Worm (Caenorhabditis elegans) whole organism, L4 larva: ENCODE results near the gene slc-17.8.
A peak's percentile ranks its signal among the peaks of the same experiment; 100 is the strongest.

Experiments used
- Y75B8A.6 ChIP-seq: fragments of 200-800 bp; sonication (Bioruptor generic); IDR thresholded peaks from 2 replicates; pipeline ENCODE4 v1.3.6; 2022; ENCODE audit warnings: missing genetic modification reagents, missing genetic modification characterization, missing compliant biosample characterization
- ceh-20 ChIP-seq: fragments of 200-800 bp; sonication (Bioruptor generic); IDR thresholded peaks from 2 replicates; pipeline ENCODE4 v1.3.6; 2022; ENCODE audit warnings: missing genetic modification reagents, missing genetic modification characterization, missing compliant biosample characterization
- ceh-44 ChIP-seq: fragments of 200-800 bp; sonication (Bioruptor generic); IDR thresholded peaks from 2 replicates; pipeline ENCODE4 v1.3.6; 2022; ENCODE audit warnings: missing genetic modification reagents, missing genetic modification characterization, missing compliant biosample characterization
- ceh-82 ChIP-seq: sonication (generic microtip); optimal IDR thresholded peaks from 2 replicates; lab custom pipeline; 2017; ENCODE audit warnings: missing biosample characterization, missing genetic modification characterization
- cey-2 ChIP-seq: sonication (generic microtip); optimal IDR thresholded peaks from 3 replicates; lab custom pipeline; 2017; ENCODE audit warnings: missing genetic modification characterization, mild to moderate bottlenecking, missing compliant biosample characterization, antibody characterized with exemption, borderline replicate concordance; ENCODE audit not compliant: insufficient read depth
- ctbp-1 ChIP-seq: fragments of 200-800 bp; sonication (Bioruptor generic); IDR thresholded peaks from 2 replicates; pipeline ENCODE4 v1.3.6; 2022; ENCODE audit warnings: missing genetic modification reagents, missing genetic modification characterization, missing compliant biosample characterization
- daf-8 ChIP-seq: fragments of 200-800 bp; sonication (Bioruptor generic); IDR thresholded peaks from 2 replicates; pipeline ENCODE4 v1.3.6; 2022; ENCODE audit warnings: missing genetic modification characterization, missing compliant biosample characterization
- dmd-6 ChIP-seq: fragments of 200-800 bp; sonication (Bioruptor generic); IDR thresholded peaks from 2 replicates; pipeline ENCODE4 v1.3.6; 2022; ENCODE audit warnings: missing genetic modification reagents, missing genetic modification characterization, missing compliant biosample characterization
- dmd-8 ChIP-seq: fragments of 200-800 bp; sonication (Bioruptor generic); IDR thresholded peaks from 2 replicates; pipeline ENCODE4 v1.3.6; 2022; ENCODE audit warnings: missing genetic modification characterization, missing compliant biosample characterization
- egl-43 ChIP-seq: fragments of 200-800 bp; sonication (Bioruptor generic); IDR thresholded peaks from 2 replicates; pipeline ENCODE4 v1.3.6; 2022; ENCODE audit warnings: missing genetic modification reagents, missing genetic modification characterization, missing compliant biosample characterization
- fkh-10 ChIP-seq: fragments of 150-350 bp; optimal IDR thresholded peaks from 2 replicates; lab custom pipeline; 2014; ENCODE audit warnings: missing biosample characterization, missing genetic modification reagents, missing genetic modification characterization
- hlh-11 ChIP-seq: fragments of 200-800 bp; sonication (Bioruptor generic); optimal IDR thresholded peaks from 2 replicates; lab custom pipeline; 2018; ENCODE audit warnings: mild to moderate bottlenecking, missing genetic modification characterization, missing compliant biosample characterization
- lin-38 ChIP-seq: fragments of 200-800 bp; sonication (Bioruptor generic); IDR thresholded peaks from 2 replicates; pipeline ENCODE4 v1.3.6; 2022; ENCODE audit warnings: missing genetic modification reagents, missing genetic modification characterization, missing compliant biosample characterization
- lsy-2 ChIP-seq, 2 experiments: fragments of 150-350 bp in 1 of 2; sonication (generic microtip) in 1 of 2; optimal IDR thresholded peaks; 2 replicates each; lab custom pipeline; 2014 to 2017; ENCODE audit warnings: missing biosample characterization in 2 of 2, missing genetic modification characterization in 2 of 2
- mdl-1 ChIP-seq, 2 experiments: fragments of 150-350 bp in 1 of 2; sonication (generic microtip) in 1 of 2; optimal IDR thresholded peaks; 2 replicates each; lab custom pipeline; 2014 to 2017; ENCODE audit warnings: missing biosample characterization in 2 of 2, missing genetic modification characterization in 2 of 2
- mdt-29 ChIP-seq: fragments of 200-800 bp; sonication (Bioruptor generic); IDR thresholded peaks from 2 replicates; pipeline ENCODE4 v1.3.6; 2022; ENCODE audit warnings: missing genetic modification reagents, missing genetic modification characterization, missing compliant biosample characterization
- mxl-2 ChIP-seq: fragments of 200-800 bp; sonication (Bioruptor generic); conservative IDR thresholded peaks from 2 replicates; pipeline ENCODE4 v1.3.6; 2022; ENCODE audit warnings: missing genetic modification reagents, missing genetic modification characterization, missing compliant biosample characterization
- mxl-3 ChIP-seq: fragments of 200-800 bp; sonication (Bioruptor generic); optimal IDR thresholded peaks from 2 replicates; lab custom pipeline; 2018; ENCODE audit warnings: mild to moderate bottlenecking, missing genetic modification characterization, missing compliant biosample characterization
- nhr-237 ChIP-seq: sonication (generic microtip); optimal IDR thresholded peaks from 2 replicates; lab custom pipeline; 2017; ENCODE audit warnings: missing biosample characterization, missing genetic modification characterization
- nhr-28 ChIP-seq: fragments of 150-350 bp; optimal IDR thresholded peaks from 2 replicates; lab custom pipeline; 2014; ENCODE audit warnings: missing biosample characterization, missing genetic modification characterization
- pha-4 ChIP-seq, 2 experiments: fragments of 150-350 bp in 1 of 2; fragments of 200-800 bp in 1 of 2; sonication (Bioruptor generic) in 1 of 2; IDR thresholded peaks in 1 of 2; optimal IDR thresholded peaks in 1 of 2; 2 replicates each; pipeline versions ENCODE4 v1.3.6 to Lab custom; 2014 to 2022; ENCODE audit warnings: missing genetic modification characterization in 2 of 2, missing genetic modification reagents in 2 of 2, missing biosample characterization in 1 of 2, missing compliant biosample characterization in 1 of 2
- saeg-2 ChIP-seq: fragments of 200-800 bp; sonication (Bioruptor generic); IDR thresholded peaks from 2 replicates; pipeline ENCODE4 v1.3.6; 2022; ENCODE audit warnings: missing genetic modification reagents, missing genetic modification characterization, missing compliant biosample characterization
- set-16 ChIP-seq: fragments of 200-800 bp; sonication (Bioruptor generic); IDR thresholded peaks from 2 replicates; pipeline ENCODE4 v1.3.6; 2022; ENCODE audit warnings: missing genetic modification reagents, missing genetic modification characterization, missing compliant biosample characterization
- snpc-1.2 ChIP-seq: fragments of 200-800 bp; sonication (Bioruptor generic); IDR thresholded peaks from 2 replicates; pipeline ENCODE4 v1.3.6; 2022; ENCODE audit warnings: missing genetic modification reagents, missing genetic modification characterization, missing compliant biosample characterization
- tag-97 ChIP-seq: fragments of 200-800 bp; sonication (Bioruptor generic); IDR thresholded peaks from 2 replicates; pipeline ENCODE4 v1.3.6; 2022; ENCODE audit warnings: missing genetic modification characterization, missing compliant biosample characterization
- unc-130 ChIP-seq: sonication (generic microtip); optimal IDR thresholded peaks from 2 replicates; lab custom pipeline; 2016; ENCODE audit warnings: missing genetic modification reagents, missing genetic modification characterization, missing compliant biosample characterization
- unc-39 ChIP-seq: sonication (generic microtip); optimal IDR thresholded peaks from 2 replicates; lab custom pipeline; 2017; ENCODE audit warnings: missing biosample characterization, missing genetic modification characterization
- zfp-3 ChIP-seq: fragments of 200-800 bp; sonication (Bioruptor generic); conservative IDR thresholded peaks from 2 replicates; pipeline ENCODE4 v1.3.6; 2022; ENCODE audit warnings: missing genetic modification reagents, missing genetic modification characterization, missing compliant biosample characterization
- zip-11 ChIP-seq: fragments of 200-800 bp; sonication (Bioruptor generic); IDR thresholded peaks from 2 replicates; pipeline ENCODE4 v1.3.6; 2022; ENCODE audit warnings: missing genetic modification characterization, missing compliant biosample characterization

Gene slc-17.8

ce11 chrV:8533916-8534315 is 11.5 kb downstream of the slc-17.8 start:
- no peak for TF ChIP-seq ctbp-1 (GFP tag; lab: Robert Waterston, UW)

- TF ChIP-seq set-16 (GFP tag; lab: Robert Waterston, UW) = peak; percentile 37; the same call in 1 of the 2 replicates
Observed at ce11 chrV:8533067-8533466, 12.3 kb downstream of the slc-17.8 start, which contains the start of the genes his-8 and his-7. Gene his-8 (minus strand): TSS chrV:8533086. Gene his-7 (plus strand): TSS chrV:8533379.

- no peak for TF ChIP-seq lin-38 (GFP tag; lab: Robert Waterston, UW)
- TF ChIP-seq hlh-11 (tag; lab: Kevin White, UChicago) = no peak
- no peak for TF ChIP-seq lsy-2 (tag; optimal IDR thresholded peaks at IDR 0.05; lab: Kevin White, UChicago)
- no peak for TF ChIP-seq egl-43 (GFP tag; lab: Robert Waterston, UW)
- no peak for TF ChIP-seq mdl-1 (tag; optimal IDR thresholded peaks at IDR 0.05; lab: Kevin White, UChicago)
- TF ChIP-seq nhr-237 (tag; lab: Kevin White, UChicago) = no peak
- no peak for TF ChIP-seq zip-11
- TF ChIP-seq mxl-3 (GFP tag; lab: Kevin White, UChicago) = no peak
- TF ChIP-seq unc-39 = no peak
- TF ChIP-seq daf-8 = no peak
Observed at ce11 chrV:8529219-8529618, 16.2 kb downstream of the slc-17.8 start, which contains the start of gene otpl-5. Gene otpl-5 (plus strand): TSS chrV:8529519.

- TF ChIP-seq dmd-8 (GFP tag; lab: Robert Waterston, UW) (no peak), Y75B8A.6 (GFP tag; lab: Robert Waterston, UW) (no peak), hlh-11 (tag; lab: Kevin White, UChicago) (no peak), mdt-29 (GFP tag; lab: Robert Waterston, UW) (no peak), dmd-6 (GFP tag; lab: Robert Waterston, UW) (0 out of 2 replicates have a peak, but pooled peaks have one; percentile 12)
Observed at ce11 chrV:8525774-8526173, 19.6 kb downstream of the slc-17.8 start, which contains the start of gene otpl-6. Gene otpl-6 (plus strand): TSS chrV:8526074.

- TF ChIP-seq ceh-20 (GFP tag; lab: Robert Waterston, UW) (no peak), saeg-2 (GFP tag; lab: Robert Waterston, UW) (no peak), ceh-44 (GFP tag; lab: Robert Waterston, UW) (no peak), dmd-6 (GFP tag; lab: Robert Waterston, UW) (no peak), fkh-10 (GFP tag; lab: Kevin White, UChicago) (no peak), snpc-1.2 (no peak), zfp-3 (GFP tag; lab: Robert Waterston, UW) (no peak), pha-4 (GFP tag; IDR thresholded peaks at IDR 0.05; lab: Robert Waterston, UW) (no peak), pha-4 (tag; optimal IDR thresholded peaks at IDR 0.05; lab: Kevin White, UChicago) (no peak), unc-130 (GFP tag; lab: Kevin White, UChicago) (no peak), ceh-82 (tag; lab: Kevin White, UChicago) (no peak), cey-2 (tag; lab: Kevin White, UChicago) (no peak), mxl-2 (GFP tag; lab: Robert Waterston, UW) (no peak), nhr-28 (tag; lab: Kevin White, UChicago) (no peak), tag-97 (GFP tag; lab: Robert Waterston, UW) (no peak), mdt-29 (GFP tag; lab: Robert Waterston, UW) (no peak), lin-38 (GFP tag; lab: Robert Waterston, UW) (no peak)
Observed at ce11 chrV:8520846-8521553, 24.4 kb downstream of the slc-17.8 start, which contains the start of the genes F45F2.11 and otpl-7. Gene F45F2.11 (minus strand): TSS chrV:8520896. Gene otpl-7 (plus strand): TSS chrV:8521503.
